Fruit fly (Drosophila melanogaster) whole organism, pupa: ENCODE results near the gene Dis3l2.

Experiments
- CG10348 ChIP-seq: fragments of 200-800 bp; sonication (Bioruptor generic); IDR thresholded peaks from 2 replicates; pipeline ENCODE4 v1.3.6; 2022; ENCODE audit warnings: missing biosample characterization, missing genetic modification characterization
- CG12605 ChIP-seq: fragments of 200-800 bp; sonication (Bioruptor generic); IDR thresholded peaks from 2 replicates; pipeline ENCODE4 v1.3.6; 2022; ENCODE audit warnings: missing biosample characterization, missing genetic modification characterization
- CG13204 ChIP-seq: fragments of 200-800 bp; sonication (Bioruptor generic); optimal IDR thresholded peaks from 2 replicates; lab custom pipeline; 2018; ENCODE audit warnings: missing biosample characterization, mild to moderate bottlenecking, missing genetic modification characterization, moderate library complexity
- CG14655 ChIP-seq: fragments of 200-800 bp; sonication (Bioruptor generic); optimal IDR thresholded peaks from 3 replicates; lab custom pipeline; 2017; ENCODE audit warnings: mild to moderate bottlenecking, missing biosample characterization, missing genetic modification reagents, missing genetic modification characterization
- CG15710 ChIP-seq: fragments of 200-800 bp; sonication (Bioruptor generic); optimal IDR thresholded peaks from 2 replicates; lab custom pipeline; 2018; ENCODE audit warnings: missing biosample characterization, mild to moderate bottlenecking, missing genetic modification characterization, moderate library complexity
- CG17806 ChIP-seq: fragments of 200-800 bp; sonication (Bioruptor generic); optimal IDR thresholded peaks from 2 replicates; lab custom pipeline; 2018; ENCODE audit warnings: missing biosample characterization, mild to moderate bottlenecking, missing genetic modification characterization, moderate library complexity
- CG32121 ChIP-seq: fragments of 200-800 bp; sonication (Bioruptor generic); IDR thresholded peaks from 2 replicates; pipeline ENCODE4 v1.3.6; 2022; ENCODE audit warnings: missing biosample characterization, missing genetic modification characterization
- CG34367 ChIP-seq: fragments of 200-800 bp; sonication (Bioruptor generic); optimal IDR thresholded peaks from 2 replicates; lab custom pipeline; 2018; ENCODE audit warnings: missing biosample characterization, mild to moderate bottlenecking, missing genetic modification characterization
- CG4496 ChIP-seq: fragments of 200-800 bp; sonication (Bioruptor generic); IDR thresholded peaks from 3 replicates; pipeline ENCODE4 v1.3.6; 2022; ENCODE audit warnings: missing biosample characterization, missing genetic modification characterization
- CG8159 ChIP-seq: fragments of 200-800 bp; sonication (Bioruptor generic); optimal IDR thresholded peaks from 3 replicates; lab custom pipeline; 2018; ENCODE audit warnings: missing biosample characterization, mild to moderate bottlenecking, missing genetic modification characterization, moderate library complexity
- CG8301 ChIP-seq: fragments of 200-800 bp; sonication (Bioruptor generic); optimal IDR thresholded peaks from 2 replicates; lab custom pipeline; 2018; ENCODE audit warnings: missing biosample characterization, mild to moderate bottlenecking, missing genetic modification characterization
- CG9948 ChIP-seq: fragments of 200-800 bp; sonication (Bioruptor generic); optimal IDR thresholded peaks from 2 replicates; lab custom pipeline; 2018; ENCODE audit warnings: missing biosample characterization, mild to moderate bottlenecking, missing genetic modification characterization, moderate library complexity
- D1 ChIP-seq: fragments of 200-800 bp; sonication (Bioruptor generic); optimal IDR thresholded peaks from 2 replicates; lab custom pipeline; 2018; ENCODE audit warnings: missing biosample characterization, mild to moderate bottlenecking, missing genetic modification characterization, moderate library complexity
- EcR ChIP-seq: fragments of 200-800 bp; sonication (Bioruptor generic); optimal IDR thresholded peaks from 3 replicates; lab custom pipeline; 2019; ENCODE audit warnings: missing biosample characterization, missing genetic modification characterization, mild to moderate bottlenecking, moderate library complexity, missing genetic modification reagents
- Ets98B ChIP-seq: fragments of 200-800 bp; sonication (Bioruptor generic); IDR thresholded peaks from 2 replicates; pipeline ENCODE4 v1.3.6; 2022; ENCODE audit warnings: missing biosample characterization, missing genetic modification characterization
- Pif1A ChIP-seq: fragments of 200-800 bp; sonication (Bioruptor generic); optimal IDR thresholded peaks from 3 replicates; lab custom pipeline; 2016; ENCODE audit warnings: missing biosample characterization, missing genetic modification characterization
- Pif1B ChIP-seq: fragments of 200-800 bp; sonication (Bioruptor generic); optimal IDR thresholded peaks from 3 replicates; lab custom pipeline; 2016; ENCODE audit warnings: missing biosample characterization, missing genetic modification characterization
- Snoo ChIP-seq: fragments of 200-800 bp; sonication (Bioruptor generic); optimal IDR thresholded peaks from 3 replicates; lab custom pipeline; 2017; ENCODE audit warnings: missing biosample characterization, mild to moderate bottlenecking, missing genetic modification characterization, inconsistent platforms
- fd96Ca ChIP-seq: fragments of 200-800 bp; sonication (Bioruptor generic); IDR thresholded peaks from 3 replicates; pipeline ENCODE4 v1.3.6; 2022; ENCODE audit warnings: missing biosample characterization, missing genetic modification characterization
- gl ChIP-seq: fragments of 200-800 bp; sonication (Bioruptor generic); optimal IDR thresholded peaks from 2 replicates; lab custom pipeline; 2018; ENCODE audit warnings: missing biosample characterization, mild to moderate bottlenecking, missing genetic modification characterization
- rn ChIP-seq: fragments of 200-800 bp; sonication (Bioruptor generic); IDR thresholded peaks from 2 replicates; pipeline ENCODE4 v1.3.6; 2022; ENCODE audit warnings: missing biosample characterization, missing genetic modification characterization

The Dis3l2 gene

DNA sequence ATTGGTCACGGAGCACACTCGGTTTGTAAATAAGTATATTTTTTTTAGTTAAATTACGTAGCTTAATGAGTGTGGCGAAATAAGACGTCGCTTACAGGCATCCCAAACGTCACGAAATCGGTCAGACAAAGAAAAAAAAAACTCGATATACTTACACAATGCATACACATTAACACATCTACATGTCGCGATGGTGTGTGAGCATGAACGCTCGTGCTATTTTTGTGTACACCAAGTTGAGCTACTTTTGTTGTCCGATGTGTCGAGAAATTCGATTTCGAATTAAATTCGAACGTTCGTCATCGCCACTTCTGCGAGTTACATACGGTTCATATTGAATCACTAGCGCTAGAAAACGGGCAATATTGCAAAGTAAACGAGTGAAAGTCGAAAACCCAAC is 12.6 kb downstream of the Dis3l2 start:
- TF ChIP-seq CG8301 (tag; lab: Kevin White, UChicago) (no peak), Snoo (tag; lab: Kevin White, UChicago) (no peak), gl (tag; lab: Kevin White, UChicago) (no peak), CG8159 (tag; lab: Kevin White, UChicago) (no peak), D1 (tag; lab: Kevin White, UChicago) (no peak), CG17806 (tag; lab: Kevin White, UChicago) (no peak), CG32121 (GFP tag; lab: Robert Waterston, UW) (no peak), CG34367 (tag; lab: Kevin White, UChicago) (no peak), CG9948 (tag; lab: Kevin White, UChicago) (no peak), CG15710 (no peak), Pif1B (GFP tag; lab: Kevin White, UChicago) (no peak), fd96Ca (GFP tag; lab: Robert Waterston, UW) (no peak), rn (GFP tag; lab: Robert Waterston, UW) (no peak)

DNA sequence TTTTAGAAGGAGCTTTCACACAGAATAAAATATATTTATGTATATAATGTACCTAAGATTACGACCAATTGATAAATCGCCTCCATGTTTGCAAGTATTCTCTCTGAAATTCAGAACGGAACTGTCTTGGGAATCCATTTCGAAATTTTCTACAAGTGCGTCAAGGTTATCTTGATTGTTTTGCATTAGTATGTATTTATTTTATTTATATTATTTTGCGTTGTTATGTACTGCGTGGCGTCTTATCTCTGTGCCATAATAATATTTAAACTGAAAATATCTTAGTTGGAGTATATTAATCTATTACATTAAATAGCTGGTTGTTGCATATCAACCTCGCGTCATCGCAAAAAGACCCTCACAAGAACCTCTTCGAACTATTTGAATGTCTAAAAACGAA is 19.0 kb downstream of the Dis3l2 start, which contains the start of gene CG42846:
CG42846 (minus strand) TSS at position 101 of the 400 bp plus-strand sequence.
- TF ChIP-seq Pif1B (GFP tag; lab: Kevin White, UChicago) = no peak
- TF ChIP-seq CG8301 (tag; lab: Kevin White, UChicago) = no peak
- no peak for TF ChIP-seq CG14655 (GFP tag; lab: Kevin White, UChicago)
- TF ChIP-seq CG10348 = no peak
- no peak for TF ChIP-seq gl (tag; lab: Kevin White, UChicago)
- no peak for TF ChIP-seq CG8159 (tag; lab: Kevin White, UChicago)
- TF ChIP-seq CG12605 (GFP tag; lab: Robert Waterston, UW) = no peak
- no peak for TF ChIP-seq CG17806 (tag; lab: Kevin White, UChicago)

DNA sequence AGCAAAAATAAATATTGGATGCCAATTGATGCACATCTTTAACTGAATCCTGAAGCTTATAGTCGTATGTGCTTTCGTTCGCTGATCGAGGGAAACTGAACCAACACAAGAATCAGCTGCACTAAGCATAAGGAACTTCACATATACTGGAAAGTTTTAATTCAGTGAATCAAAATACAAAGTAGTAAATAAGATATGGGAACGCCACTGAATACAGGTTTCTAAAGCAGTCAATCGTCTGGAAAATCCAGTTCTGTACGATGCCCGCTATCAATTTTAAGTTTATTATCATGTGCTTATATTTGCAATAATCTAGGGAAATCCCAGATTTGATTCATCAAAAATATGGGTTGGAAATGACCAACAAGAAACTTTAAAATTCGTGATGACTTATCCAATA is 19.8 kb downstream of the Dis3l2 start, which contains the start of gene CG34454:
CG34454 (minus strand) TSS at position 84 of the 400 bp plus-strand sequence.
- TF ChIP-seq D1 (tag; lab: Kevin White, UChicago) = no peak
- no peak for TF ChIP-seq CG34367 (tag; lab: Kevin White, UChicago)
- no peak for TF ChIP-seq Pif1B (GFP tag; lab: Kevin White, UChicago)
- no peak for TF ChIP-seq CG8301 (tag; lab: Kevin White, UChicago)
- no peak for TF ChIP-seq CG10348
- TF ChIP-seq Ets98B (GFP tag; lab: Robert Waterston, UW) = no peak
- no peak for TF ChIP-seq CG8159 (tag; lab: Kevin White, UChicago)
- TF ChIP-seq CG12605 (GFP tag; lab: Robert Waterston, UW) = no peak
- no peak for TF ChIP-seq CG32121 (GFP tag; lab: Robert Waterston, UW)
- no peak for TF ChIP-seq EcR (GFP tag; lab: Kevin White, UChicago)
- no peak for TF ChIP-seq CG15710
- no peak for TF ChIP-seq CG17806 (tag; lab: Kevin White, UChicago)
- TF ChIP-seq gl (tag; lab: Kevin White, UChicago) = no peak
- TF ChIP-seq Pif1A (GFP tag; lab: Kevin White, UChicago) = no peak
- TF ChIP-seq fd96Ca (GFP tag; lab: Robert Waterston, UW) = no peak

DNA sequence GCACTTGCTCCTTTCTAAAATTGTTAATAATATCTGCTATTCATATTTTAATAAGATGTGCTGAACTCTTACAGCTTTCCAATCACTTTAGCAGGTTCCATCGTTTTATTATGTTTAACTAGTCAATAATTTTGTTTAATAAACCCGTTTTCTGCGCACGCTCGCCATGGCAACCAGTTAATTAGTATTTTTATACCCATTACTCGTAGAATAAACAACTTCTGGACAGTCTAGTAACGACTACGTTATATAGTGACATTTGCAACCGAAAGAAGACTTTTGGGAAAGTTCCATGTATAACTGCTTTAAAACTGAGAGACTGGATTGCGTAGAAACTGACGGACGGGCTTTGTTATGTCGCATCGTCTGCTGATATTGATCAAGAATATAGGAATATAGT is 20.7 kb downstream of the Dis3l2 start, which contains the start of gene CG34453:
CG34453 (minus strand) TSS at position 101 of the 400 bp plus-strand sequence.
- TF ChIP-seq Pif1B (GFP tag; lab: Kevin White, UChicago) = no peak
- TF ChIP-seq D1 (tag; lab: Kevin White, UChicago) = no peak

DNA sequence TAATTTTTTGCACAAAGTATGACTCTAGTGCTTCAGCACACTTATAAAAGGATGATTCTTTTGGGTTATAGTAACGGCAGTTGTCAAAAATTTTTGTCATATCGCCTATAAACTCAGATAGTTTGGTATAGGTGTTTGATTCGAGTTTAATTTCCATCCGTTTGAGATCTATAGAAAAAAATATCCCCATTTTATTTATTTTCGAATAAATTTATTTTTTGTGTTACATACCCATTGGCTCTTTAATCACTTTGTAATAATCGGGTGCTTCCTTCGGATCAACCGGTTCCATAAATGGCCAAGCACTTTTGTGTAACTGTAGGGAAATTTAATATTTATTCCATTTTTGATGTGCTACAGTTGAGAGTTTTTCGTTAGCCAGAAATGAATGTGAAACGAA is 21.8 kb downstream of the Dis3l2 start:
- TF ChIP-seq rn (GFP tag; lab: Robert Waterston, UW) (no peak), CG14655 (GFP tag; lab: Kevin White, UChicago) (no peak), CG32121 (GFP tag; lab: Robert Waterston, UW) (no peak), Pif1A (GFP tag; lab: Kevin White, UChicago) (no peak), Pif1B (GFP tag; lab: Kevin White, UChicago) (no peak), CG8301 (tag; lab: Kevin White, UChicago) (no peak), CG4496 (no peak), EcR (GFP tag; lab: Kevin White, UChicago) (no peak), CG12605 (GFP tag; lab: Robert Waterston, UW) (no peak), gl (tag; lab: Kevin White, UChicago) (no peak), CG17806 (tag; lab: Kevin White, UChicago) (no peak), D1 (tag; lab: Kevin White, UChicago) (no peak), Snoo (tag; lab: Kevin White, UChicago) (no peak), CG13204 (no peak)

DNA sequence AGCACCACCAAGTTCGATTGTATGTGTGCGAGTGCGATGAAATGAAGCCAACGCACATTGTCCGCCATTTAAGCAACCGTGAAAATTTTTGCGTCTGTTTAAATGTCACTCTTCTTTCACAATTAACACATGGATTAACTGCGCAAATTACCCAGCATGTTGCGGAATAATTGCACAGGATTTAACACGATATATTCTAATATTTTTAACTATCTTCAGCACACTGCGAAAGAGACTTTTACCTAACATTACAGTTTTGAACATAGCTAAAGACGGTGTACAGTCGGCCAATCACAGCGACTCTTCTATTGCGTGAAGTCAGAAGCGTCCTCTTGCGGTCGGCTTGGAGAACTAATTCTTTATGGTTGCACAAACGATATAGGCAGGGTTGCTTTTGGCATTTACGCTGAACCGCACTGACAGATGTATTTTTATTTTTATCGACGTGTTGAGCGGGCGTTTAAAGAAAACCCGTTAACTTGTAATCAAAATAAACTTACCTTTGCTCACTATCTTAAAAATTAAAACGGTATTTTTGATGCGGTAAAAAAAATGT is 34.2 kb downstream of the Dis3l2 start:
- TF ChIP-seq CG15710 (no peak), D1 (tag; lab: Kevin White, UChicago) (no peak), CG34367 (tag; lab: Kevin White, UChicago) (peak; percentile 47), CG9948 (tag; lab: Kevin White, UChicago) (no peak), rn (GFP tag; lab: Robert Waterston, UW) (no peak), Pif1B (GFP tag; lab: Kevin White, UChicago) (no peak), CG17806 (tag; lab: Kevin White, UChicago) (peak; percentile 5), EcR (GFP tag; lab: Kevin White, UChicago) (no peak), CG13204 (no peak), CG14655 (GFP tag; lab: Kevin White, UChicago) (no peak), CG4496 (no peak; the same call in 2 of the 3 replicates), CG12605 (GFP tag; lab: Robert Waterston, UW) (no peak), CG32121 (GFP tag; lab: Robert Waterston, UW) (peak; percentile 35; the same call in 1 of the 2 replicates), gl (tag; lab: Kevin White, UChicago) (no peak), fd96Ca (GFP tag; lab: Robert Waterston, UW) (no peak), Snoo (tag; lab: Kevin White, UChicago) (peak; percentile 44), Pif1A (GFP tag; lab: Kevin White, UChicago) (no peak), CG8159 (tag; lab: Kevin White, UChicago) (no peak), Ets98B (GFP tag; lab: Robert Waterston, UW) (no peak; the same call in 1 of the 2 replicates)
